Worm (Caenorhabditis elegans): Measurements from ENCODE around the gene dhs-9.
A peak's percentile ranks its signal among the peaks of the same experiment; 100 is the strongest.

dhs-9 gene

DNA sequence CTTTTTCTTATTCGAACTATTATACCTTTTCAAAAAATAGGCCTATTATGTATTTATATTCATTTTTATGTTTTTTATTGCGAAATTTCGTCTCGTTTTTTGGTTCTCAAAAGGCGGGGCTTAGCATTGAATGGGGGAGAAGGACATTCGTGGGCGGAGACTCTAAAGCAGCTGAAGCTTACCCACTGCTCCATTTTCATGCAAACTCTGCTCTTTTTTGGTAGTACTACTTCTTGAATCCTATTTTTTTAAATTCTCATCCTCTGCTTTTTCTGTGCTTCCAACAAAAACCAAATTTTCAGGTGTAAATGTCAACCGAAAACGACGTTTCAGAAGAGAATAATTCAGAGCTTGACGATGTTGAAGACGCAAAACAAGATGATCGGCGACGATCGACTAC lies 26.5 kb downstream of the dhs-9 start, which contains the start of gene ZK121.2:
Gene ZK121.2 (plus strand): TSS at position 301 of the 400 bp plus-strand sequence.
- no peak for TF ChIP-seq cebp-1 (GFP tag; IDR thresholded peaks at IDR 0.05)
- TF ChIP-seq cebp-1 (tag; optimal IDR thresholded peaks at IDR 0.05): peak; percentile 49
- no peak for TF ChIP-seq zfh-2 (GFP tag; conservative IDR thresholded peaks at IDR 0.05)
- TF ChIP-seq ceh-40 (GFP tag; IDR thresholded peaks at IDR 0.05): no peak

DNA sequence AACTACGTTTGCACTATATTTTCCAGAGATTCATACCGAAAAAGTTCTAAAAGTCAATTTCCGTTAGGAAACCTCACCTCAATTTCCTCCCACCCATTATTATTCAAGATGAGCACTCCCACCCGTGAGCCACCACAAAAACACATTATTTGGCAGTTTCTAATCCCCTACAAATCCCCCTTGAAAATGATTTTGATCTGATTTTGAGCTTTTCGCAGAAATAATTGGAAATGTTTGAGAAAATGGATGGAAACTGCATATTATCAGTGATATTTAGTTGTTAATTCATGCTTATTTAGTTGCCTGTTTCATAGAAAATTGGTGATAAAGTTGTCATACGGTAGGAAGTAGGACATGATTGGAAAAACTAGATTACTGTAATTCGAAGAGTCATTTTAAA lies 27.3 kb downstream of the dhs-9 start:
- TF ChIP-seq B0336.3 (GFP tag; IDR thresholded peaks at IDR 0.05) (no peak), fkh-3 (tag; optimal IDR thresholded peaks at IDR 0.05) (no peak), egl-18 (GFP tag; IDR thresholded peaks at IDR 0.05) (no peak), attf-5 (GFP tag; optimal IDR thresholded peaks at IDR 0.05) (no peak), bed-2 (GFP tag; IDR thresholded peaks at IDR 0.05) (no peak), rec-8 (tag; optimal IDR thresholded peaks at IDR 0.05) (no peak), dpl-1 (GFP tag; optimal IDR thresholded peaks at IDR 0.05) (no peak), nfya-2 (GFP tag; IDR thresholded peaks at IDR 0.05) (no peak), T07F8.4 (tag; optimal IDR thresholded peaks at IDR 0.05) (no peak), Y56A3A.18 (GFP tag; IDR thresholded peaks at IDR 0.05) (no peak)

DNA sequence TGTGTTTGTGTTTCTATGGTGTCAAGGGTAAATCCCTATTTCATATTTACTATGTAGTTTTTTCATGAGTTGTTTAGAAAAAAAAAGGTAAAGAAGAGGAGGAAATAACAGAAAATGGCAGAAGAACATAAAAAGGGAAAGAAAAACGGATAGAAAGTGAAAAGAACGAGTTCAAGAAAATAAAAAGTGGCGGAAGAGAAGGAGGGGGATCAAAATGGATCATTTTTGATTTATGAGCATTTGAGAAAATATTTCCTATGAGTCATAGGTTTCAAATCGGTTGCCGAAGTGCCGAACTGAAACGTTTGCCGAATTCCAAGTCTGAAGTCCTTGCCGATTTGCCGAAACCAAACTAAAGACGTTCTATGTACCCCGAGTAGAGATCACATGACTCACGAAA lies 29.1 kb downstream of the dhs-9 start:
- no peak for TF ChIP-seq nfya-1 (tag; optimal IDR thresholded peaks at IDR 0.05; ENCODE audit: borderline replicate concordance, insufficient read depth)
- TF ChIP-seq madf-8 (GFP tag; conservative IDR thresholded peaks at IDR 0.05): no peak

DNA sequence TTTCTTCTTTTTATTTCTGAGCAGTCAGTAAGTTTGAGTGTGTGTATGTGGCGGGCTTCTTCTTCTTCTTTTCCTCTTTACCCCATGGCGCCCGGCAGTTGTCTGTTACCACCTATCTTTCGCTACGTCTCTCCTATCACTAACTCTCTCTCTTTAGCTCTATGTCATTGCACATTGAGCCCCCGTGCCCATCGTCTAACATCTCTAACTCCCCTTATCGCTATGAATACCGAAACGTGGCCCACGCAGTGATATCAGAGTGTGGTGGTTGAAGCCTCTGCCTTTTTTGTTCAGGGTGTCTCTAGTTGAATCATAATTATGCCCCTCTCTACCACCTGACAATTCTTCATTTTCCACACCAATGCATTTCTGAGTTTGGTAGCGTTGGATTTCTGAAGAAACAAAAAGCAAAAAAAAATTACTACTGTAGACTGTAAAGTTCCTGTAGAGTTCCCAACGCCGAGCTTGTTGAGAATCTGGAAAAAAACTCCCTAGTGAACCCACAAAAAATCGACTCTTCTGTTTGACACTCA lies 33.3 kb downstream of the dhs-9 start:
- no peak for TF ChIP-seq Y95B8A.8 (GFP tag; IDR thresholded peaks at IDR 0.05)
- 0 out of 2 replicates have a peak, but pooled peaks have one; percentile 13 for TF ChIP-seq cebp-1 (GFP tag; IDR thresholded peaks at IDR 0.05)
- TF ChIP-seq cebp-1 (tag; optimal IDR thresholded peaks at IDR 0.05): no peak
- no peak for TF ChIP-seq C17E4.6 (GFP tag; IDR thresholded peaks at IDR 0.05)
- TF ChIP-seq F57C9.4 (tag; optimal IDR thresholded peaks at IDR 0.05): no peak
- TF ChIP-seq nhr-80 (tag; optimal IDR thresholded peaks at IDR 0.05): peak; percentile 60
- no peak for TF ChIP-seq rcor-1 (GFP tag; IDR thresholded peaks at IDR 0.05)
- TF ChIP-seq lsy-27 (tag; optimal IDR thresholded peaks at IDR 0.05; ENCODE audit: borderline replicate concordance, insufficient read depth): no peak
- no peak for TF ChIP-seq F37B4.10 (GFP tag; IDR thresholded peaks at IDR 0.05)
- 0 out of 2 replicates have a peak, but pooled peaks have one; percentile 28 for TF ChIP-seq dox-1 (GFP tag; IDR thresholded peaks at IDR 0.05)

DNA sequence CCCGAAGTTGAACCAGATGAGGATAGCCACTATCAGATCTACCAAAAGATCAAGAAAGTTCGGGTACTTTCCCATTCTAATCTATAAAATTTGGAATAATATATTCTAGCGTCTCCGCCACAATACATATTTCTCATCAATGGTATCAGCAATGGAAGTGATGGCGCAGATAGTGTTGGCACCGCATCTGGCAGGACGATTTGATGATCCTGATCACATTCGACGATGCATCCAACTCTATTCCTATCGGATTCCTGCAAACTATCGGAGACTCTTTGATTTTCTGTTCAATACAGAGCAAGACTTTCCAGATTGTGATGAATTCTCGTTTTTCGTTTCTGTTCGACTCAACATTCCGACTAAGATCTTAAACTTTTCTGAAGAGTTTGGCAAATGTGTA lies 38.5 kb downstream of the dhs-9 start:
- TF ChIP-seq ztf-28 (GFP tag; IDR thresholded peaks at IDR 0.05): no peak
- TF ChIP-seq die-1 (tag; optimal IDR thresholded peaks at IDR 0.05): no peak
- TF ChIP-seq chd-7 (tag; optimal IDR thresholded peaks at IDR 0.05): no peak
- TF ChIP-seq somi-1 (GFP tag; optimal IDR thresholded peaks at IDR 0.05): no peak
- no peak for TF ChIP-seq Y79H2A.3 (GFP tag; conservative IDR thresholded peaks at IDR 0.05)
- TF ChIP-seq nfya-1 (tag; optimal IDR thresholded peaks at IDR 0.05; ENCODE audit: borderline replicate concordance, insufficient read depth): no peak
- TF ChIP-seq efl-1 (GFP tag; optimal IDR thresholded peaks at IDR 0.05): no peak
- no peak for TF ChIP-seq rec-8 (tag; optimal IDR thresholded peaks at IDR 0.05)
- no peak for TF ChIP-seq Y95B8A.8 (GFP tag; IDR thresholded peaks at IDR 0.05)
- no peak for TF ChIP-seq dox-1 (GFP tag; IDR thresholded peaks at IDR 0.05)

DNA sequence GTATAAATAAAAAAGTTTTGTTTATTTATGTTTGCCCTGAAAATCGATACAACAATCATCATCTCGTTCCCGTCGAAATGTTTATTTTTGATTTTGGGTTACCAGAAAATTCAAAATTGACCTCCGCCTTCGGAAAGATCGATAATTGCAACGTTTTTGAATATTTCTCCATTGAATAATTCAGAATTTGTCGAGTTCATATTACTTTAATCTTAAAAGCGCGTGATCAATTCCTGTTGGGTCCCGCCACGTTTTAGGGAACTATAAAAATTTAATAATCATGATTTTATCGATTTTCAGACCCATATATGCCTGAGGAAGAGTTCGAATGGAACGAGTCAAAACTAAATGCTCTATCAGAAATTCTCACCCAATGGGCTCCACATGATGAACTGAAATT lies 41.5 kb downstream of the dhs-9 start, which contains the start of gene sorf-2:
Gene sorf-2 (plus strand): TSS at position 301 of the 400 bp plus-strand sequence.
- TF ChIP-seq attf-6 (GFP tag; IDR thresholded peaks at IDR 0.05): no peak
- TF ChIP-seq zfh-2 (GFP tag; conservative IDR thresholded peaks at IDR 0.05): no peak
- TF ChIP-seq F49E8.2 (tag; optimal IDR thresholded peaks at IDR 0.05; ENCODE audit: insufficient read depth): no peak
- TF ChIP-seq snpc-4 (GFP tag; optimal IDR thresholded peaks at IDR 0.05): no peak
- no peak for TF ChIP-seq snpc-4 (tag; optimal IDR thresholded peaks at IDR 0.05)
- no peak for TF ChIP-seq Y79H2A.3 (GFP tag; conservative IDR thresholded peaks at IDR 0.05)
- TF ChIP-seq somi-1 (GFP tag; optimal IDR thresholded peaks at IDR 0.05): no peak
- TF ChIP-seq madf-3 (GFP tag; IDR thresholded peaks at IDR 0.05): no peak
- no peak for TF ChIP-seq Y53F4B.3 (GFP tag; IDR thresholded peaks at IDR 0.05)
- no peak for TF ChIP-seq F10E7.11 (tag; optimal IDR thresholded peaks at IDR 0.05)
- no peak for TF ChIP-seq snpc-3.4 (tag; optimal IDR thresholded peaks at IDR 0.05)
- TF ChIP-seq hmg-1.2 (GFP tag; IDR thresholded peaks at IDR 0.05): no peak
- TF ChIP-seq dox-1 (GFP tag; IDR thresholded peaks at IDR 0.05): no peak
- no peak for TF ChIP-seq ZK185.1 (tag; optimal IDR thresholded peaks at IDR 0.05; ENCODE audit: poor library complexity, severe bottlenecking)
